Worm (Caenorhabditis elegans) whole organism, late embryonic: ENCODE results near the gene grd-9.

Experiments
- ceh-30 ChIP-seq: fragments of 150-350 bp; optimal IDR thresholded peaks from 2 replicates; lab custom pipeline; 2014; ENCODE audit warnings: missing biosample characterization, missing genetic modification characterization
- ceh-34 ChIP-seq: sonication (generic microtip); optimal IDR thresholded peaks from 2 replicates; lab custom pipeline; 2016; ENCODE audit warnings: mild to moderate bottlenecking, missing genetic modification characterization, missing compliant biosample characterization
- elt-2 ChIP-seq: sonication (generic microtip); optimal IDR thresholded peaks from 2 replicates; lab custom pipeline; 2016; ENCODE audit warnings: missing genetic modification reagents, missing genetic modification characterization, missing compliant biosample characterization
- elt-4 ChIP-seq: sonication (generic microtip); optimal IDR thresholded peaks from 2 replicates; lab custom pipeline; 2016; ENCODE audit warnings: missing genetic modification characterization, missing compliant biosample characterization
- hlh-13 ChIP-seq: fragments of 200-800 bp; sonication (Bioruptor generic); optimal IDR thresholded peaks from 2 replicates; lab custom pipeline; 2018; ENCODE audit warnings: mild to moderate bottlenecking, missing genetic modification characterization, missing compliant biosample characterization
- hlh-15 ChIP-seq: sonication (generic microtip); optimal IDR thresholded peaks from 2 replicates; lab custom pipeline; 2016; ENCODE audit warnings: missing genetic modification characterization, missing compliant biosample characterization
- hlh-30 ChIP-seq: sonication (generic microtip); optimal IDR thresholded peaks from 2 replicates; lab custom pipeline; 2017; ENCODE audit warnings: antibody characterized with exemption, missing genetic modification characterization, missing compliant biosample characterization; ENCODE audit not compliant: insufficient read depth
- mec-3 ChIP-seq: sonication (generic microtip); optimal IDR thresholded peaks from 2 replicates; lab custom pipeline; 2016; ENCODE audit warnings: borderline replicate concordance, missing genetic modification characterization, missing compliant biosample characterization
- nfya-1 ChIP-seq: sonication (generic microtip); optimal IDR thresholded peaks from 2 replicates; lab custom pipeline; 2017; ENCODE audit warnings: missing genetic modification characterization, mild to moderate bottlenecking, missing compliant biosample characterization, antibody characterized with exemption, moderate library complexity
- pqm-1 ChIP-seq: sonication (generic microtip); optimal IDR thresholded peaks from 2 replicates; lab custom pipeline; 2016; ENCODE audit warnings: missing genetic modification characterization, missing compliant biosample characterization
- ref-2 ChIP-seq: sonication (generic microtip); optimal IDR thresholded peaks from 2 replicates; lab custom pipeline; 2016; ENCODE audit warnings: missing genetic modification characterization, missing compliant biosample characterization
- sox-2 ChIP-seq: fragments of 200-800 bp; sonication (Bioruptor generic); IDR thresholded peaks from 2 replicates; pipeline ENCODE4 v1.3.6; 2022; ENCODE audit warnings: missing genetic modification reagents, missing genetic modification characterization, missing compliant biosample characterization
- tbx-2 ChIP-seq: sonication (generic microtip); optimal IDR thresholded peaks from 2 replicates; lab custom pipeline; 2016; ENCODE audit warnings: missing genetic modification characterization, missing compliant biosample characterization
- unc-86 ChIP-seq: sonication (generic microtip); optimal IDR thresholded peaks from 2 replicates; lab custom pipeline; 2016; ENCODE audit warnings: missing genetic modification characterization, missing compliant biosample characterization

Gene grd-9

ce11 chrV:5930588-5930987 is 35.5 kb downstream of the grd-9 start, which contains the start of gene galt-1:
galt-1 (plus strand) TSS chrV:5930905.
- TF ChIP-seq mec-3 (tag; lab: Kevin White, UChicago) (no peak), elt-2 (tag; lab: Kevin White, UChicago) (peak; percentile 55)

- no peak for TF ChIP-seq unc-86 (tag; lab: Kevin White, UChicago)
- TF ChIP-seq elt-2 (tag; lab: Kevin White, UChicago): no peak
- no peak for TF ChIP-seq ceh-34 (tag; lab: Kevin White, UChicago)
- TF ChIP-seq ref-2 (tag; lab: Kevin White, UChicago): no peak
- TF ChIP-seq tbx-2: no peak
- TF ChIP-seq ceh-30 (tag; lab: Kevin White, UChicago): no peak
- TF ChIP-seq, all 69 proteins: peak for 0
Observed at ce11 chrV:5936691-5937090, 41.6 kb downstream of the grd-9 start, which contains the start of the genes M03F8.5 and M03F8.7. M03F8.5 (minus strand) TSS chrV:5936791. M03F8.7 (plus strand) TSS chrV:5936939.

ce11 chrV:5939503-5940072 is 44.5 kb downstream of the grd-9 start, which contains the start of gene syf-3:
syf-3 (plus strand) TSS chrV:5940022.
- TF ChIP-seq hlh-15 (tag; lab: Kevin White, UChicago) (no peak), nfya-1 (tag; lab: Kevin White, UChicago) (peak; percentile 42)

- TF ChIP-seq hlh-30 (tag; lab: Kevin White, UChicago): no peak
- TF ChIP-seq elt-4: no peak
- TF ChIP-seq sox-2: no peak
- no peak for TF ChIP-seq nfya-1 (tag; lab: Kevin White, UChicago)
- TF ChIP-seq pqm-1 (tag; lab: Kevin White, UChicago): no peak
- TF ChIP-seq hlh-13 (GFP tag; lab: Kevin White, UChicago): no peak
- TF ChIP-seq, all 69 proteins: peak for 0
Observed at ce11 chrV:5943167-5943566, 48.0 kb downstream of the grd-9 start, which contains the start of gene pst-1. pst-1 (plus strand) TSS chrV:5943467.
